Worm (Caenorhabditis elegans): Measurements from ENCODE around the gene B0024.15.

The B0024.15 gene

DNA sequence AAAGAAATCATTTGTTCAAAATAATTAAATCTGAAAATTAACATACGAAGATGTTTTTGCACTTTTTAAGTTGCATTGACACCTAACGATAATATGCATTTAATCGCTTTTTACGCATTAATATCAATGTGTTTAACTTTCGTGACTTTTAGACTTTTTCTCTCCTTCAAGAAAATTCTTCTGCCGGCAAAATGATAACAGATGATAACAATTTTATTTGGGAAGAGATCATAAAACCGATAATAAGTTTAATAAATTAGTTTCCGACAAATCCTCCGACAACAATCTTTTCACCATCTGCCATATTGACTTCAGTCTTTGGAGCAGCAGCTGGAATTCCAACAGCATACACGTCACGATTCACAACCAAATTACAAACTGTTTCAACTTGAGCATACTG, 9.7 kb upstream of the B0024.15 start:
- TF ChIP-seq ztf-23 (GFP tag; IDR thresholded peaks at IDR 0.05), result no peak

DNA sequence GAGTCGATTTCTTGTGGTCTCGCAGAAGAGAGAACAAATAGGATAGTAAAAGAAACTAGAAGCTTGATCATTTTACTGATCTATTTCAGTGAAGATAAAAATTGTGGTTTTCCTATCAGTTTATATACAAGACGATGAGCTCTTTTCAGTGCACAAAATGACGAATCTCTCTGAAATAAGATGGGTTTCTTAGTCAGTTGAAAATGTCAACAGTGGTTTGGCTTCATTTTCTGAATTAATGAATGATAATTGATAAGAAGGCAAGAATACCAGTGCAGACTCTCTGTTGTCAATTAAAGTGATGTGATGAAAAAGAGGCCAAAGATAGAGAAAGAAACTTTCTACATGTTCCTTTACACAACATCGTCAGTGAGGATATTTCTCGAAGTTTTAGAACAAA, 8.5 kb upstream of the B0024.15 start, which contains the start of gene lys-2:
lys-2 (minus strand) TSS at position 101 of the 400 bp plus-strand sequence.
- TF ChIP-seq ref-1 (GFP tag; conservative IDR thresholded peaks at IDR 0.05) (no peak), ztf-29 (GFP tag; IDR thresholded peaks at IDR 0.05) (no peak), tab-1 (GFP tag; IDR thresholded peaks at IDR 0.05) (no peak), cog-1 (tag; optimal IDR thresholded peaks at IDR 0.05) (no peak), med-1 (GFP tag; optimal IDR thresholded peaks at IDR 0.05; ENCODE audit: insufficient read depth) (no peak), flt-1 (GFP tag; IDR thresholded peaks at IDR 0.05) (no peak), ztf-23 (GFP tag; IDR thresholded peaks at IDR 0.05) (no peak), klf-2 (GFP tag; conservative IDR thresholded peaks at IDR 0.05) (no peak), T22C8.4 (GFP tag; IDR thresholded peaks at IDR 0.05) (no peak)

DNA sequence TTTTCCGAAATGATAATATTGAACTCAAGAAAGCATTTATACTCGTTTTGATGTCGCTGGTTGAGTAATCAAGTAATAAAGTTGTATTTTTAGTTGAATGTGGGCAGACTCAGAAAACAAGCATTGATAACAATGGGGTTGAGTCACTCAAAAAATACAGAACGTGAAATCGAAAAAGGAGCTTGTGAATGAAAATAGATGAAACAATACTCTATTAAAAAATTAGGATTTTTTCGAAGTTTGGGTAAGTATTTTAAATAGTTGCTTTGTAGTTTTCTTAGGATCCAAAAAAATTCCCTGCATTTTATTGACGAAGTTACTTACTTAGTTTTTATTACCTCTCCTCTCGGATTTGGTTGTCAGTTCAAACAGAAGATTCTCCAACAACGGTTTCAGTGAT, 6.4 kb upstream of the B0024.15 start, which contains the start of gene lys-3:
lys-3 (minus strand) TSS at position 101 of the 400 bp plus-strand sequence.
- TF ChIP-seq klf-2 (GFP tag; conservative IDR thresholded peaks at IDR 0.05) (no peak), tab-1 (GFP tag; IDR thresholded peaks at IDR 0.05) (no peak), med-1 (GFP tag; optimal IDR thresholded peaks at IDR 0.05; ENCODE audit: insufficient read depth) (no peak), cog-1 (tag; optimal IDR thresholded peaks at IDR 0.05) (no peak), ztf-29 (GFP tag; IDR thresholded peaks at IDR 0.05) (no peak), ztf-23 (GFP tag; IDR thresholded peaks at IDR 0.05) (no peak), ref-1 (GFP tag; conservative IDR thresholded peaks at IDR 0.05) (no peak), T22C8.4 (GFP tag; IDR thresholded peaks at IDR 0.05) (no peak), flt-1 (GFP tag; IDR thresholded peaks at IDR 0.05) (no peak)

DNA sequence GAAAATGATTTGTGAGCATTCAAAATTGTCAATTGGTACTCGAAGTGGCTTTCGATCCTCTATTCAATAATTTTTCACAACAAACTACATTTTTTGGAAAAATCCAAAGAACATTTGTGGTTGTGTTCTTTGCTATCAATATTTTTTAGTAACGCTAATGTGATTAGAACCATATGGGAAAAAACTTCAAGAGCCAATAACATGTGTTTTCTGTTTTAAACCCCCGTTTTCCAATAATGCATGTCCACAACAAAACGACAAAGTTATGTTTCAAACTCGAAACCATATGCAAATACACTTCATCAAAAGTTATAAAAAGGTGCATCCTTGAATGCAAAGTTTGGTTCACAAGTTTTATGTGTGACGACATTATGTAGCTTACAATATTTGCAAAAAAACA, 4.0 kb upstream of the B0024.15 start:
- TF ChIP-seq T22C8.4 (GFP tag; IDR thresholded peaks at IDR 0.05) (no peak), tab-1 (GFP tag; IDR thresholded peaks at IDR 0.05) (no peak), cog-1 (tag; optimal IDR thresholded peaks at IDR 0.05) (no peak), ztf-23 (GFP tag; IDR thresholded peaks at IDR 0.05) (no peak), ztf-29 (GFP tag; IDR thresholded peaks at IDR 0.05) (no peak), ref-1 (GFP tag; conservative IDR thresholded peaks at IDR 0.05) (no peak), med-1 (GFP tag; optimal IDR thresholded peaks at IDR 0.05; ENCODE audit: insufficient read depth) (no peak)

DNA sequence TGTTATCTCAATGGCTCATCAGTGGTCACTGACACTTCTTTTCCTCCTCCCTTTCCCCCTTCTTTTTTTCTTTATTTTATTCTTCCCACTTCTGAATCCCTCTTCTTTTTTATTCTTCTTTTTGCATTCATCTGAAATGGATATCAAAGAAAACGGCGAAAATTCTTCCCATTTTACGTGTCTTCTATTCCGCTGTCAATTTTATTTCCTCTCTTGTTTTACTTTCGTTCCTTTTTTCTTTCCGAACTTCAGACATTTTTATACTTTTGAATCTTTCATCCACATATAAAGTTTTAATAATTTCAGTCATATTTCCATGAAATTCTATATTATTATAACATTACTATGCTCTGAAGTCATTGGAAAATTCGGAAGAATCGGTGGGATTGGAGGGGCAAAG, 2.6 kb upstream of the B0024.15 start, which contains the start of gene B0024.3:
B0024.3 (plus strand) TSS at position 301 of the 400 bp plus-strand sequence.
- TF ChIP-seq cog-1 (tag; optimal IDR thresholded peaks at IDR 0.05), result no peak
- no peak for TF ChIP-seq klf-2 (GFP tag; conservative IDR thresholded peaks at IDR 0.05)
- TF ChIP-seq ref-1 (GFP tag; conservative IDR thresholded peaks at IDR 0.05), result no peak
- TF ChIP-seq med-1 (GFP tag; optimal IDR thresholded peaks at IDR 0.05; ENCODE audit: insufficient read depth), result no peak
- TF ChIP-seq flt-1 (GFP tag; IDR thresholded peaks at IDR 0.05), result no peak
- no peak for TF ChIP-seq ztf-29 (GFP tag; IDR thresholded peaks at IDR 0.05)
- TF ChIP-seq T22C8.4 (GFP tag; IDR thresholded peaks at IDR 0.05), result no peak
- TF ChIP-seq tab-1 (GFP tag; IDR thresholded peaks at IDR 0.05), result no peak
- no peak for TF ChIP-seq ztf-23 (GFP tag; IDR thresholded peaks at IDR 0.05)

DNA sequence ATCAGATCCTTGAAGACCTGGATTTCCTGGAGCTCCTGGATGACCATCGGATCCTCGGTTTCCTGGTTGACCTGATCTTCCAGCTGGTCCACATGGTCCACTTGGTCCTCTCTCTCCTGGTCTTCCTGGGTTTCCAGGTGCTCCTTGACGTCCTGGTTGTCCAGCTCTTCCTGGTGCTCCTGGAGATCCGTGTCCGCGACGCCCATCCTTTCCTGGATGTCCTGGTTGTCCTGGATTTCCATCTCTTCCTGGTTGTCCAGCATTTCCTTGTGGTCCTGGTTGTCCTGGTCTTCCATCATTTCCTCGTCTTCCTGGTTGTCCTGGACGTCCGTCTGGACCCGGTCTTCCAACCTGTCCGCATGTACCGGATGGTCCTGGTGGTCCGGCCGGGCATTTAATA, 2.0 kb downstream of the B0024.15 start:
- TF ChIP-seq ztf-23 (GFP tag; IDR thresholded peaks at IDR 0.05) (no peak), klf-2 (GFP tag; conservative IDR thresholded peaks at IDR 0.05) (no peak), tab-1 (GFP tag; IDR thresholded peaks at IDR 0.05) (no peak), ztf-29 (GFP tag; IDR thresholded peaks at IDR 0.05) (no peak), T22C8.4 (GFP tag; IDR thresholded peaks at IDR 0.05) (no peak)

DNA sequence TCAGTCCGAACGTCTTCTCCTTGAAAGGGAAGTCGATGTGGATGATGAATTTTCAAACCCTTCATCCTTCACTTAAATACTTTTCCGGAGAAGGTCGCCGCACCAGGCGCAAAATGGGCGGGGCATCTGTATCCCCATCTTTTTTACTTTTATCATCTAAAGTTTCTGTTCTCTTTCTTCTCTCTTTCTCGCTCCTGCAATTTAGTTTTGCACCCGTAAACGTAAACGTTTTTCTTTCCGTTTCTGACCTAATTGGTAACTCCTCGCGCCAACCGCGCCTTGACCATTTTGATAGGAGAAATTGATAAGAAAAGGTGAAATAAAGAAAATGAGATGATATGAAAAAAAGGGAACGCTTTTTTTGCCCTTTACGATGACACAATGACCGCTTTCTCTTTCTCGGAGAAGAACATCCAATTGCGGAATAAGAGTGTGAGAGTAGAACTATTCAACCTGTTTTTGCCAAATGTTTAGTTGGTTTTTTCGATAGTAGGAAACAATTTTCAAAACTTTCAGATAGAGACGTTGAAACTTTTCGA, 3.0 kb downstream of the B0024.15 start, which contains the start of gene col-149:
col-149 (minus strand) TSS at position 51 of the 539 bp plus-strand sequence.
- TF ChIP-seq med-1 (GFP tag; optimal IDR thresholded peaks at IDR 0.05; ENCODE audit: insufficient read depth), result no peak

DNA sequence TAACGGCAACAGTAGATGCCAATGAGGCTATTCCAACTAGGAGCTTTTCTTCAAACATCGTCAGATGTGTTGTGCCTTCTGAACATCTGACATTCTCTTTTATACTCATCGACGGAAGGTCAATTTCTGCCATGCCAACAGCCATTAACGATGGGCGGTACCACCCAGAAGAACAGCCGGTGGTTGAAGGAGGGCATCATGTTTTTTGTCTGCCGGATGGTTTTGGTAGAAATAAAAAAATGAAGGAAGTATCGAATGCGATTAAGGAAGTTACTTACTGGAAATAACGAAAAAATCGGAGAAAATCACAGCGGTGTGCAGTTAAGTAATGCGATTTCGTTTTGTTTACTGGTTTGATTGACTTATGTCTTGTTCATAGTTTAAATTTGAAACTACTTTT, 4.7 kb downstream of the B0024.15 start, which contains the start of gene col-150:
col-150 (minus strand) TSS at position 101 of the 400 bp plus-strand sequence.
- TF ChIP-seq ztf-29 (GFP tag; IDR thresholded peaks at IDR 0.05) (no peak), T22C8.4 (GFP tag; IDR thresholded peaks at IDR 0.05) (no peak), flt-1 (GFP tag; IDR thresholded peaks at IDR 0.05) (no peak), cog-1 (tag; optimal IDR thresholded peaks at IDR 0.05) (no peak), ztf-23 (GFP tag; IDR thresholded peaks at IDR 0.05) (no peak), ref-1 (GFP tag; conservative IDR thresholded peaks at IDR 0.05) (no peak), tab-1 (GFP tag; IDR thresholded peaks at IDR 0.05) (no peak), klf-2 (GFP tag; conservative IDR thresholded peaks at IDR 0.05) (no peak), med-1 (GFP tag; optimal IDR thresholded peaks at IDR 0.05; ENCODE audit: insufficient read depth) (no peak)

DNA sequence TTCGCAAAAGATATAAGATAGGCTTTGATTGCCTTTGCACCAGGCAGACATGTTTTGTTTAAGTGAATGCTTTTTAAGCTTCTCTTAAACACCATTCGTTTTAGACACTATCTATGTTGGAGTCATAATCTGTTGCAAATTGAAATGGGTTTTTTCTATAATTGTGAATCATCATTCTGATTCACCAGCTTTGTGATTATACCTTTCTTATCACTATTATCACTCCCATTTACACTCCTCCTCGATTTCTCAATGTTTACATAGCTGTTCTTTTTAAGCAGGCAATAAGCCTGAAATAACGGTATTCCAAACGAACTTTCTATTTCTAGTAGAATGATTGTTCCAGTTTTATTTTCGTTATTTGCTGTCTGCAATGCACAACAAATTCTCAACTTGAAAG, 7.3 kb downstream of the B0024.15 start, which contains the start of gene B0024.4:
B0024.4 (plus strand) TSS at position 301 of the 400 bp plus-strand sequence.
- TF ChIP-seq T22C8.4 (GFP tag; IDR thresholded peaks at IDR 0.05), result no peak

DNA sequence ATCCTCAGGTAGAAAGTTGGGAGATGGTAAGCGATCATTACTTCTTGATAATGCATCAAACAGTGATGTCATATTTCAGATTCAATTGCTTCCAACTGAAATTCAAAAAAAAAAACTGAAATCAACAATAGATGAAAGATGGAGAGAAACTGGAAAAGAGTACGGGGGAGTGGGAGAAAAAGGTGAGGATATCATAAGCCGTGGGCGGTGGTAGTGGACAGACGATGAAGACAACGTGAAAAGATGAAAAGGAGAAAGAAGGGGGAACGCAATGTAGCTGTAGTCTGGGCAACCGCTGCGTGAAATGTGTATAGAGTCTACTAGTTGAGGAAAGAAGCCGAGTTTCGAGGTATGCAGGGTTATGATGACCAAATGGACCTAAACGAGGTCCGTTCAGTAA, 17.4 kb downstream of the B0024.15 start, which contains the start of gene che-12:
che-12 (minus strand) TSS at position 101 of the 400 bp plus-strand sequence.
- TF ChIP-seq tab-1 (GFP tag; IDR thresholded peaks at IDR 0.05) (no peak), cog-1 (tag; optimal IDR thresholded peaks at IDR 0.05) (no peak), ref-1 (GFP tag; conservative IDR thresholded peaks at IDR 0.05) (no peak), T22C8.4 (GFP tag; IDR thresholded peaks at IDR 0.05) (no peak), klf-2 (GFP tag; conservative IDR thresholded peaks at IDR 0.05) (no peak), ztf-23 (GFP tag; IDR thresholded peaks at IDR 0.05) (no peak), flt-1 (GFP tag; IDR thresholded peaks at IDR 0.05) (no peak), med-1 (GFP tag; optimal IDR thresholded peaks at IDR 0.05; ENCODE audit: insufficient read depth) (no peak), ztf-29 (GFP tag; IDR thresholded peaks at IDR 0.05) (no peak)
